Worm (Caenorhabditis elegans): ENCODE results near the gene C28C12.1.

DNA sequence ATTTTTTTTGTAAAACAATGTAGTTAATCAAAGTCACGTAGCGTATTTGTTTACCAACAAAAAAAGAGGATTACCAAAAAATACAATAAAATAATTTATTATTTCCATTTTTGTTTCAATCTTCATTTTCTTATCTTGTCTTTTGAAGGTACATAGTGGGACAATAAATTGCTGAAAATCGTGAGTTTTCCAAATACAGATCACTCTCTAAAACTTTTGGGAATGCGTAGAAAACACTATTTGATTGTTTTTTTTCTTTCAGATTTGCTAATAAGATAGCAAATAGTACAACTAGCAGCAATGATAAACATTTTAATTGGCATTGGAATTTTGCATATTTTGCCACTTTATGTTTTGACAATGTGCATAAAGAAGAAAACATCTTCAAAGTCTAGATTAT, at the start of gene C28C12.1:
- TF ChIP-seq ama-1 (optimal IDR thresholded peaks at IDR 0.05) (no peak), hnd-1 (tag; optimal IDR thresholded peaks at IDR 0.05) (no peak), hmbx-1 (tag; optimal IDR thresholded peaks at IDR 0.05) (no peak), ets-7 (tag; optimal IDR thresholded peaks at IDR 0.05) (no peak), tbx-11 (GFP tag; IDR thresholded peaks at IDR 0.05) (no peak), tra-4 (tag; optimal IDR thresholded peaks at IDR 0.05) (no peak), hmg-4 (GFP tag; optimal IDR thresholded peaks at IDR 0.05) (no peak), scrt-1 (GFP tag; IDR thresholded peaks at IDR 0.05) (no peak), aly-1 (tag; optimal IDR thresholded peaks at IDR 0.05) (no peak), ceh-36 (tag; optimal IDR thresholded peaks at IDR 0.05) (no peak), flt-1 (GFP tag; IDR thresholded peaks at IDR 0.05) (no peak), sea-1 (GFP tag; conservative IDR thresholded peaks at IDR 0.05) (no peak)
